Fruit fly (Drosophila melanogaster): ENCODE results near the gene Prosalpha4.

Gene Prosalpha4

DNA sequence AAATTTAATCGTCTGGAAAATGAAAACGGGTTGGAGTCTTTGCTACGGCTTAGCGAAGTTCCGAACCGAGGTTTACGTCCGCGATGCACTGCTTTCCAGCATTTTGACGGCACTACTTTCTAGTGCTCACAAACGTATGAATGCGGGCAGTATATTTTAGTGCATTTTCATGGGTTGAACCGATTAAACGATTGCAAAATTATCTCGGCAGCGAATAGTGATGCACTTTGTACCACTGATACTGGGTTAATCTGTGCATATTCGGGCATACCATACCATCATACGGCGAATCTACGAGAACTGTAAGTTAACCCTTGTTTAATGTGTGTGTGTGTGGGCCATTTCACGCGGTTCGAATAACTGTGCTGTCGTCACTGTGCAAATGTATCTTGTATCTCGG lies 5.3 kb upstream of the Prosalpha4 start, which contains the start of gene Mfe2:
Gene Mfe2 (plus strand): TSS at position 157 of the 400 bp plus-strand sequence.
- TF ChIP-seq CG6272 (GFP tag; IDR thresholded peaks at IDR 0.05) (0 out of 2 replicates have a peak, but pooled peaks have one; percentile 7), hth (optimal IDR thresholded peaks at IDR 0.05) (no peak), pzg (GFP tag; optimal IDR thresholded peaks at IDR 0.05) (peak; percentile 94), CG12219 (GFP tag; optimal IDR thresholded peaks at IDR 0.05) (no peak), zen2 (GFP tag; IDR thresholded peaks at IDR 0.05; ENCODE audit: partially characterized antibody) (no peak), CG3847 (GFP tag; IDR thresholded peaks at IDR 0.05) (peak; percentile 84), CG10321 (GFP tag; IDR thresholded peaks at IDR 0.05) (0 out of 2 replicates have a peak, but pooled peaks have one; percentile 26), CG18619 (GFP tag; optimal IDR thresholded peaks at IDR 0.05) (peak; percentile 34), CG8924 (tag; optimal IDR thresholded peaks at IDR 0.05) (peak; percentile 42), Lpt (GFP tag; optimal IDR thresholded peaks at IDR 0.05) (no peak), vvl (GFP tag; IDR thresholded peaks at IDR 0.05) (peak; percentile 89), CG17361 (GFP tag; IDR thresholded peaks at IDR 0.05) (no peak), Ets65A (GFP tag) (peak; percentile 97), CG13296 (GFP tag; optimal IDR thresholded peaks at IDR 0.05) (peak; percentile 44), lola (GFP tag; optimal IDR thresholded peaks at IDR 0.05) (no peak), pfk (GFP tag; optimal IDR thresholded peaks at IDR 0.05) (no peak), CG9932 (GFP tag; IDR thresholded peaks at IDR 0.05) (peak; percentile 84), CG11695 (GFP tag; IDR thresholded peaks at IDR 0.05) (no peak), Fer2 (tag; optimal IDR thresholded peaks at IDR 0.05) (no peak), gt (GFP tag; IDR thresholded peaks at IDR 0.05) (no peak), bsh (GFP tag; optimal IDR thresholded peaks at IDR 0.05) (peak; percentile 20 to 60), CG34224 (GFP tag; IDR thresholded peaks at IDR 0.05; ENCODE audit: partially characterized antibody) (no peak), cad (GFP tag; optimal IDR thresholded peaks at IDR 0.05) (no peak), CkIIα-i1 (GFP tag; IDR thresholded peaks at IDR 0.05) (no peak), CG4328 (GFP tag; optimal IDR thresholded peaks at IDR 0.05) (peak; percentile 7), CG5953 (GFP tag; IDR thresholded peaks at IDR 0.05) (no peak), PHDP (tag; optimal IDR thresholded peaks at IDR 0.05) (no peak), Dip2 (GFP tag; IDR thresholded peaks at IDR 0.05) (no peak), fru (optimal IDR thresholded peaks at IDR 0.05) (no peak), Deaf1 (tag; optimal IDR thresholded peaks at IDR 0.05) (peak; percentile 36), ken (GFP tag; IDR thresholded peaks at IDR 0.05) (peak; percentile 72), p53 (GFP tag; optimal IDR thresholded peaks at IDR 0.05) (peak; percentile 59), D (optimal IDR thresholded peaks at IDR 0.05) (no peak), D (GFP tag; optimal IDR thresholded peaks at IDR 0.05) (no peak), otp (GFP tag; IDR thresholded peaks at IDR 0.05) (no peak), CG1792 (GFP tag; optimal IDR thresholded peaks at IDR 0.05) (peak; percentile 31), CG17385 (GFP tag; optimal IDR thresholded peaks at IDR 0.05) (no peak), Side (GFP tag; optimal IDR thresholded peaks at IDR 0.05) (peak; percentile 59), CG30403 (GFP tag; optimal IDR thresholded peaks at IDR 0.05) (peak; percentile 55), kah (GFP tag; optimal IDR thresholded peaks at IDR 0.05) (peak; percentile 13), yki (optimal IDR thresholded peaks at IDR 0.05) (no peak), gsb (GFP tag; IDR thresholded peaks at IDR 0.05) (no peak), vnd (GFP tag; IDR thresholded peaks at IDR 0.05; ENCODE audit: partially characterized antibody) (no peak), YL-1 (GFP tag; optimal IDR thresholded peaks at IDR 0.05) (peak; percentile 77), CG10543 (GFP tag; optimal IDR thresholded peaks at IDR 0.05) (peak; percentile 64), Dbx (GFP tag; IDR thresholded peaks at IDR 0.05) (peak; percentile 78), fd102C (GFP tag; optimal IDR thresholded peaks at IDR 0.05) (no peak), CG1603 (tag; optimal IDR thresholded peaks at IDR 0.05) (peak; percentile 90), psq (GFP tag; optimal IDR thresholded peaks at IDR 0.05) (no peak), dmrt11E (tag; optimal IDR thresholded peaks at IDR 0.05) (no peak), CG7271 (tag; optimal IDR thresholded peaks at IDR 0.05) (no peak), CG6791 (GFP tag; IDR thresholded peaks at IDR 0.05; ENCODE audit: partially characterized antibody) (peak; percentile 51; the same call in 2 of the 3 replicates), fd96Cb (tag; optimal IDR thresholded peaks at IDR 0.05) (no peak)
